Fruit fly (Drosophila melanogaster): ENCODE measurements around the gene IntS11.

IntS11 gene

DNA sequence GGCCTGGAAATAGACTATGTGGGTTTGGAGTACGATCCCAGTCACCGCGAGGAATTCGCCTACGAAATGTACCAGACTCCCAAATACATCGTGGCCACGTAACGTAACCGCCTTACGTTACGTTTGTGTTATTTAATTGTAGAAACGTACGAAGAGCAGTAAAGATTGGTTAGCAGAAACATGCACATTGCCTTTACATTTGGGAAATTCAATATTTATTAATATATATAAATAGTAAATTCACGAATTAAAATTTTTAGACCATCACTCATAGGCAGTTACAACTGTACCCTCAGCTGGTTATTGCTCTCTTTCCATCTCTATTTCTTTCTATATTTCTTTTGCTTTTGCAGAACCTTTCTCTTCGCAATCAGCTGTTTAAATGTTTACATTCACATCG is 7.2 kb upstream of the IntS11 start, which contains the start of gene Gnpnat (continued):
- TF ChIP-seq Vsx1 (GFP tag; optimal IDR thresholded peaks at IDR 0.05) (no peak), CG6765 (GFP tag; optimal IDR thresholded peaks at IDR 0.05) (no peak), CG2875 (GFP tag; optimal IDR thresholded peaks at IDR 0.05) (peak; percentile 35), Chrac-16 (GFP tag; optimal IDR thresholded peaks at IDR 0.05) (peak; percentile 5), CG4730 (GFP tag; IDR thresholded peaks at IDR 0.05) (no peak), Hr78 (GFP tag; optimal IDR thresholded peaks at IDR 0.05) (no peak), Rx (GFP tag; IDR thresholded peaks at IDR 0.05) (no peak), Blimp-1 (GFP tag; optimal IDR thresholded peaks at IDR 0.05) (peak; percentile 58), CG32767 (GFP tag; IDR thresholded peaks at IDR 0.05) (no peak), CG9817 (tag; optimal IDR thresholded peaks at IDR 0.05) (peak; percentile 46), Asciz (GFP tag; optimal IDR thresholded peaks at IDR 0.05) (no peak), CG4424 (GFP tag; optimal IDR thresholded peaks at IDR 0.05) (peak; percentile 37), HmgD (GFP tag; optimal IDR thresholded peaks at IDR 0.05) (no peak), CG10654 (GFP tag; optimal IDR thresholded peaks at IDR 0.05) (peak; percentile 27), gem (tag; optimal IDR thresholded peaks at IDR 0.05) (peak; percentile 83), pfk (GFP tag; optimal IDR thresholded peaks at IDR 0.05) (no peak), CG10366 (GFP tag; IDR thresholded peaks at IDR 0.05) (no peak), Atf3 (GFP tag; optimal IDR thresholded peaks at IDR 0.05) (no peak), CG4360 (GFP tag; IDR thresholded peaks at IDR 0.05) (no peak), HLH3B (GFP tag; IDR thresholded peaks at IDR 0.05) (no peak), CG3995 (GFP tag; optimal IDR thresholded peaks at IDR 0.05) (no peak), zf30C (GFP tag; optimal IDR thresholded peaks at IDR 0.05) (no peak), salm (tag; optimal IDR thresholded peaks at IDR 0.05) (peak; percentile 47), D19B (GFP tag; optimal IDR thresholded peaks at IDR 0.05) (no peak), vfl (GFP tag; optimal IDR thresholded peaks at IDR 0.05) (no peak), MESR4 (GFP tag; optimal IDR thresholded peaks at IDR 0.05) (no peak), pzg (GFP tag; optimal IDR thresholded peaks at IDR 0.05) (no peak), fd96Cb (tag; optimal IDR thresholded peaks at IDR 0.05) (peak; percentile 38), bab2 (GFP tag; optimal IDR thresholded peaks at IDR 0.05) (no peak), CG34376 (GFP tag; optimal IDR thresholded peaks at IDR 0.05) (no peak), disco-r (GFP tag; optimal IDR thresholded peaks at IDR 0.05) (no peak), Dek (tag; optimal IDR thresholded peaks at IDR 0.05) (peak; percentile 51), CG18262 (tag; optimal IDR thresholded peaks at IDR 0.05) (peak; percentile 50), CG11723 (GFP tag; optimal IDR thresholded peaks at IDR 0.05) (no peak), Ssrp (tag; optimal IDR thresholded peaks at IDR 0.05) (peak; percentile 39), unpg (GFP tag; optimal IDR thresholded peaks at IDR 0.05) (peak; percentile 80), CG2678 (tag; optimal IDR thresholded peaks at IDR 0.05) (peak; percentile 71), CG14014 (GFP tag; IDR thresholded peaks at IDR 0.05) (no peak), CG1647 (GFP tag; optimal IDR thresholded peaks at IDR 0.05) (no peak), eyg (GFP tag; optimal IDR thresholded peaks at IDR 0.05) (no peak), Ets97D (GFP tag; optimal IDR thresholded peaks at IDR 0.05) (no peak), unc-4 (GFP tag; IDR thresholded peaks at IDR 0.05; ENCODE audit: partially characterized antibody) (no peak), CG17359 (tag; optimal IDR thresholded peaks at IDR 0.05) (peak; percentile 73), schlank (tag; optimal IDR thresholded peaks at IDR 0.05) (no peak), org-1 (GFP tag; optimal IDR thresholded peaks at IDR 0.05) (peak; percentile 56), hth (optimal IDR thresholded peaks at IDR 0.05) (no peak), wor (GFP tag; IDR thresholded peaks at IDR 0.05) (no peak), Awh (GFP tag; IDR thresholded peaks at IDR 0.05) (no peak), Hand (GFP tag; optimal IDR thresholded peaks at IDR 0.05) (peak; percentile 38), Gsc (GFP tag; IDR thresholded peaks at IDR 0.05) (no peak), vnd (GFP tag; IDR thresholded peaks at IDR 0.05; ENCODE audit: partially characterized antibody) (no peak)

All from whole organism, embryonic.